Fruit fly (Drosophila melanogaster): ENCODE results near the gene Lsp1beta.

Gene Lsp1beta

dm6 chr2L:855052-855547 lies 43.2 kb upstream of the Lsp1beta start, which contains the start of gene CG13949 (continued):
- TF ChIP-seq CG5953 (GFP tag; IDR thresholded peaks at IDR 0.05) (0 out of 2 replicates have a peak, but pooled peaks have one; percentile 40), HmgZ (tag; optimal IDR thresholded peaks at IDR 0.05) (peak; percentile 85), Xrp1 (GFP tag; IDR thresholded peaks at IDR 0.05) (peak; percentile 83), Dip2 (GFP tag; IDR thresholded peaks at IDR 0.05) (no peak), CG17186 (GFP tag; optimal IDR thresholded peaks at IDR 0.05) (no peak), YL-1 (GFP tag; optimal IDR thresholded peaks at IDR 0.05) (no peak), CG17359 (tag; optimal IDR thresholded peaks at IDR 0.05) (peak; percentile 62), hkb (optimal IDR thresholded peaks at IDR 0.05) (peak; percentile 63), hkb (GFP tag; IDR thresholded peaks at IDR 0.05) (peak; percentile 85), CG30403 (GFP tag; optimal IDR thresholded peaks at IDR 0.05) (peak; percentile 70), ewg (GFP tag; optimal IDR thresholded peaks at IDR 0.05) (peak; percentile 35), chif (GFP tag; optimal IDR thresholded peaks at IDR 0.05) (peak; percentile 11 to 66), Scr (GFP tag; IDR thresholded peaks at IDR 0.05; ENCODE audit: partially characterized antibody) (peak; percentile 42), gcm (GFP tag; optimal IDR thresholded peaks at IDR 0.05) (peak; percentile 64), CG3847 (GFP tag; IDR thresholded peaks at IDR 0.05) (peak; percentile 92), HLH3B (GFP tag; IDR thresholded peaks at IDR 0.05) (peak; percentile 64), H15 (GFP tag; IDR thresholded peaks at IDR 0.05) (peak; percentile 71; the same call in 2 of the 3 replicates), CG33557 (GFP tag; optimal IDR thresholded peaks at IDR 0.05) (no peak), Abd-B (GFP tag; optimal IDR thresholded peaks at IDR 0.05) (peak; percentile 21), CG3407 (GFP tag; optimal IDR thresholded peaks at IDR 0.05) (peak; percentile 43), fd102C (GFP tag; optimal IDR thresholded peaks at IDR 0.05) (no peak), CG32772 (GFP tag; IDR thresholded peaks at IDR 0.05) (peak; percentile 60), CG43689 (GFP tag; IDR thresholded peaks at IDR 0.05) (peak; percentile 19; the same call in 1 of the 2 replicates), CG10565 (GFP tag; optimal IDR thresholded peaks at IDR 0.05) (no peak), CG12071 (GFP tag; optimal IDR thresholded peaks at IDR 0.05) (peak; percentile 31), CG13894 (tag; optimal IDR thresholded peaks at IDR 0.05) (peak; percentile 63), CG12155 (GFP tag; optimal IDR thresholded peaks at IDR 0.05) (peak; percentile 69), sug (tag; optimal IDR thresholded peaks at IDR 0.05) (peak; percentile 44), Dad (GFP tag; optimal IDR thresholded peaks at IDR 0.05) (no peak), CG9215 (GFP tag; IDR thresholded peaks at IDR 0.05) (peak; percentile 39), tx (GFP tag; optimal IDR thresholded peaks at IDR 0.05) (peak; percentile 61), Hsf (GFP tag; optimal IDR thresholded peaks at IDR 0.05) (peak; percentile 64), CG1529 (GFP tag; optimal IDR thresholded peaks at IDR 0.05) (peak; percentile 31), nerfin-2 (GFP tag; IDR thresholded peaks at IDR 0.05; ENCODE audit: partially characterized antibody) (no peak), CG10267 (tag; optimal IDR thresholded peaks at IDR 0.05) (peak; percentile 72), zf30C (GFP tag; optimal IDR thresholded peaks at IDR 0.05) (peak; percentile 85), ERR (GFP tag; optimal IDR thresholded peaks at IDR 0.05) (no peak), CG6683 (GFP tag; optimal IDR thresholded peaks at IDR 0.05) (no peak), Xbp1 (GFP tag; optimal IDR thresholded peaks at IDR 0.05) (peak; percentile 65), CG8359 (GFP tag; optimal IDR thresholded peaks at IDR 0.05; ENCODE audit: borderline replicate concordance) (no peak), Ptx1 (GFP tag; IDR thresholded peaks at IDR 0.05) (peak; percentile 82), psq (GFP tag; optimal IDR thresholded peaks at IDR 0.05) (no peak), B-H2 (GFP tag; optimal IDR thresholded peaks at IDR 0.05) (peak; percentile 25), CG13624 (GFP tag; optimal IDR thresholded peaks at IDR 0.05) (peak; percentile 64), CG31365 (tag; optimal IDR thresholded peaks at IDR 0.05) (no peak), Fer3 (tag; optimal IDR thresholded peaks at IDR 0.05) (peak; percentile 72), Spps (tag; optimal IDR thresholded peaks at IDR 0.05) (no peak), CG4854 (GFP tag; optimal IDR thresholded peaks at IDR 0.05) (peak; percentile 47), CG17612 (GFP tag; IDR thresholded peaks at IDR 0.05) (no peak), CG10147 (GFP tag; optimal IDR thresholded peaks at IDR 0.05) (peak; percentile 44), tin (GFP tag; optimal IDR thresholded peaks at IDR 0.05) (peak; percentile 47)

Data from whole organism, embryonic.